Worm (Caenorhabditis elegans) whole organism, L1 larva: ENCODE measurements around the gene magu-2.
"Not testable (repeated sequence)": the region's sequence is repeated elsewhere in the genome, so short reads cannot be mapped to it uniquely, and the experiment has no call there.

Experiments used
- C04F5.9 ChIP-seq: sonication (generic microtip); optimal IDR thresholded peaks from 2 replicates; lab custom pipeline; 2016; ENCODE audit warnings: missing genetic modification characterization, missing compliant biosample characterization
- C34B4.2 ChIP-seq: sonication (generic microtip); optimal IDR thresholded peaks from 2 replicates; lab custom pipeline; 2017; ENCODE audit warnings: mild to moderate bottlenecking, missing genetic modification characterization, missing compliant biosample characterization
- aha-1 ChIP-seq: fragments of 150-350 bp; optimal IDR thresholded peaks from 2 replicates; lab custom pipeline; 2014; ENCODE audit warnings: missing biosample characterization, missing genetic modification characterization
- aly-2 ChIP-seq: fragments of 150-350 bp; optimal IDR thresholded peaks from 2 replicates; lab custom pipeline; 2014; ENCODE audit warnings: missing biosample characterization, missing genetic modification characterization
- ceh-63 ChIP-seq: fragments of 200-800 bp; sonication (Bioruptor generic); optimal IDR thresholded peaks from 2 replicates; lab custom pipeline; 2018; ENCODE audit warnings: mild to moderate bottlenecking, missing genetic modification characterization, missing compliant biosample characterization
- ceh-8 ChIP-seq: fragments of 200-800 bp; sonication (Bioruptor generic); optimal IDR thresholded peaks from 2 replicates; lab custom pipeline; 2018; ENCODE audit warnings: mild to moderate bottlenecking, missing genetic modification characterization, moderate library complexity, missing compliant biosample characterization
- ceh-88 ChIP-seq: fragments of 200-800 bp; sonication (Bioruptor generic); IDR thresholded peaks from 2 replicates; pipeline ENCODE4 v1.3.6; 2022; ENCODE audit warnings: missing genetic modification characterization, missing compliant biosample characterization
- ceh-90 ChIP-seq: sonication (generic microtip); optimal IDR thresholded peaks from 2 replicates; lab custom pipeline; 2016; ENCODE audit warnings: missing genetic modification characterization, missing compliant biosample characterization
- ces-1 ChIP-seq: fragments of 150-350 bp; optimal IDR thresholded peaks from 2 replicates; lab custom pipeline; 2014; ENCODE audit warnings: missing biosample characterization, missing genetic modification reagents, missing genetic modification characterization
- efl-1 ChIP-seq, 4 experiments: fragments of 150-350 bp; optimal IDR thresholded peaks in 3 of 4; peaks in 1 of 4; 1 replicate in 1 of 4; 2 replicates in 3 of 4; lab custom pipeline; 2014; ENCODE audit warnings: missing biosample characterization in 2 of 4, missing genetic modification characterization in 2 of 4, missing genetic modification reagents in 2 of 4
- elt-2 ChIP-seq: sonication (generic microtip); optimal IDR thresholded peaks from 2 replicates; lab custom pipeline; 2016; ENCODE audit warnings: missing genetic modification characterization, mild to moderate bottlenecking, inconsistent platforms, missing compliant biosample characterization, missing genetic modification reagents
- fkh-10 ChIP-seq: sonication (generic microtip); optimal IDR thresholded peaks from 2 replicates; lab custom pipeline; 2017; ENCODE audit warnings: missing biosample characterization, missing genetic modification reagents, missing genetic modification characterization
- fkh-8 ChIP-seq: sonication (generic microtip); optimal IDR thresholded peaks from 2 replicates; lab custom pipeline; 2016; ENCODE audit warnings: mild to moderate bottlenecking, missing genetic modification characterization, missing compliant biosample characterization
- fos-1 ChIP-seq: fragments of 150-350 bp; optimal IDR thresholded peaks from 2 replicates; lab custom pipeline; 2014; ENCODE audit warnings: missing biosample characterization, missing genetic modification characterization
- irx-1 ChIP-seq: sonication (generic microtip); optimal IDR thresholded peaks from 2 replicates; lab custom pipeline; 2016; ENCODE audit warnings: missing genetic modification characterization, missing compliant biosample characterization
- jun-1 ChIP-seq: fragments of 150-350 bp; optimal IDR thresholded peaks from 2 replicates; lab custom pipeline; 2014; ENCODE audit warnings: missing biosample characterization, missing genetic modification reagents, missing genetic modification characterization
- lin-13 ChIP-seq: fragments of 150-350 bp; optimal IDR thresholded peaks from 2 replicates; lab custom pipeline; 2014; ENCODE audit warnings: missing biosample characterization, missing genetic modification reagents, missing genetic modification characterization
- lin-14 ChIP-seq: fragments of 200-800 bp; sonication (Bioruptor generic); optimal IDR thresholded peaks from 2 replicates; lab custom pipeline; 2018; ENCODE audit warnings: mild to moderate bottlenecking, missing genetic modification characterization, moderate library complexity, missing compliant biosample characterization
- lin-39 ChIP-seq: fragments of 150-350 bp; optimal IDR thresholded peaks from 2 replicates; lab custom pipeline; 2014; ENCODE audit warnings: missing biosample characterization, missing genetic modification reagents, missing genetic modification characterization
- lsy-2 ChIP-seq, 2 experiments: fragments of 150-350 bp; optimal IDR thresholded peaks; 2 replicates each; lab custom pipeline; 2014; ENCODE audit warnings: missing biosample characterization in 2 of 2, missing genetic modification characterization in 2 of 2
- mep-1 ChIP-seq: fragments of 150-350 bp; optimal IDR thresholded peaks from 2 replicates; lab custom pipeline; 2014; ENCODE audit warnings: missing biosample characterization, missing genetic modification characterization
- nhr-11 ChIP-seq: fragments of 150-350 bp; optimal IDR thresholded peaks from 2 replicates; lab custom pipeline; 2014; ENCODE audit warnings: missing biosample characterization, missing genetic modification characterization
- nhr-19 ChIP-seq: fragments of 200-800 bp; sonication (Bioruptor generic); conservative IDR thresholded peaks from 2 replicates; pipeline ENCODE4 v1.3.6; 2022; ENCODE audit warnings: missing genetic modification characterization, missing compliant biosample characterization
- nhr-20 ChIP-seq: sonication (generic microtip); optimal IDR thresholded peaks from 2 replicates; lab custom pipeline; 2016; ENCODE audit warnings: mild to moderate bottlenecking, missing genetic modification characterization, missing compliant biosample characterization
- nhr-47 ChIP-seq: sonication (generic microtip); optimal IDR thresholded peaks from 2 replicates; lab custom pipeline; 2016; ENCODE audit warnings: mild to moderate bottlenecking, missing genetic modification characterization, moderate library complexity, missing compliant biosample characterization
- nhr-71 ChIP-seq: sonication (generic microtip); optimal IDR thresholded peaks from 2 replicates; lab custom pipeline; 2016; ENCODE audit warnings: mild to moderate bottlenecking, missing genetic modification characterization, moderate library complexity, missing compliant biosample characterization
- rnt-1 ChIP-seq: sonication (generic microtip); optimal IDR thresholded peaks from 2 replicates; lab custom pipeline; 2016; ENCODE audit warnings: mild to moderate bottlenecking, missing genetic modification characterization, moderate library complexity, missing compliant biosample characterization
- snu-23 ChIP-seq: sonication (generic microtip); optimal IDR thresholded peaks from 2 replicates; lab custom pipeline; 2016; ENCODE audit warnings: missing genetic modification characterization, missing compliant biosample characterization
- swsn-7 ChIP-seq: sonication (generic microtip); optimal IDR thresholded peaks from 2 replicates; lab custom pipeline; 2016; ENCODE audit warnings: missing genetic modification characterization, missing compliant biosample characterization
- tbx-2 ChIP-seq: sonication (generic microtip); optimal IDR thresholded peaks from 2 replicates; lab custom pipeline; 2016; ENCODE audit warnings: missing genetic modification characterization, missing compliant biosample characterization
- unc-86 ChIP-seq: sonication (generic microtip); optimal IDR thresholded peaks from 2 replicates; lab custom pipeline; 2016; ENCODE audit warnings: missing genetic modification characterization, missing compliant biosample characterization

The magu-2 gene

ce11 chrV:8800978-8801559, at the start of gene magu-2:
Gene magu-2 (minus strand): TSS chrV:8801028.
- TF ChIP-seq nhr-11 (tag; lab: Kevin White, UChicago) = no peak
- TF ChIP-seq ceh-8 (GFP tag; lab: Kevin White, UChicago) = no peak
- no peak for TF ChIP-seq aly-2 (tag; lab: Kevin White, UChicago)
- no peak for TF ChIP-seq rnt-1
- TF ChIP-seq irx-1 (tag; lab: Kevin White, UChicago) = no peak
- TF ChIP-seq C34B4.2 = no peak
- no peak for TF ChIP-seq nhr-47 (tag; lab: Kevin White, UChicago)
- peak; percentile 55 for TF ChIP-seq lin-14 (GFP tag; lab: Kevin White, UChicago)
- TF ChIP-seq fkh-10 (GFP tag; lab: Kevin White, UChicago) = peak; percentile 84

ce11 chrV:8835311-8835710, 34.5 kb upstream of the magu-2 start, which contains the start of gene F07B7.7:
Gene F07B7.7 (plus strand): TSS chrV:8835611.
- TF ChIP-seq aha-1; C04F5.9 (tag; lab: Kevin White, UChicago); jun-1 (tag; lab: Kevin White, UChicago): not testable (repeated sequence)

- not testable (repeated sequence) for TF ChIP-seq fkh-8 (tag; lab: Kevin White, UChicago); aha-1; aly-2 (tag; lab: Kevin White, UChicago)
Observed at ce11 chrV:8819855-8820254, 19.0 kb upstream of the magu-2 start, which contains the start of gene rpm-1. Gene rpm-1 (minus strand): TSS chrV:8819955.

- TF ChIP-seq aly-2 (tag; lab: Kevin White, UChicago) (no peak), lin-13 (no peak), elt-2 (no peak), fkh-8 (tag; lab: Kevin White, UChicago) (no peak), nhr-71 (peak; percentile 40), C34B4.2 (no peak), fos-1 (tag; lab: Kevin White, UChicago) (no peak), ces-1 (GFP tag; lab: Kevin White, UChicago) (peak; percentile 81), ceh-63 (no peak), lin-14 (GFP tag; lab: Kevin White, UChicago) (peak; percentile 78), tbx-2 (tag; lab: Kevin White, UChicago) (peak; percentile 80), nhr-11 (tag; lab: Kevin White, UChicago) (no peak), ceh-88 (no peak)
- TF ChIP-seq, all 84 proteins: peak for 4
Observed at ce11 chrV:8805047-8805446, 4.2 kb upstream of the magu-2 start.

- TF ChIP-seq ceh-90 (tag; lab: Kevin White, UChicago) = no peak
- peak; percentile 66 for TF ChIP-seq nhr-71
- peak; percentile 8 for TF ChIP-seq swsn-7 (tag; lab: Kevin White, UChicago)
- peak; percentile 5 for TF ChIP-seq nhr-11 (tag; lab: Kevin White, UChicago)
- TF ChIP-seq aha-1 = no peak
- peak; percentile 47 for TF ChIP-seq nhr-20 (tag; lab: Kevin White, UChicago)
- peak; percentile 27 for TF ChIP-seq snu-23 (GFP tag; lab: Kevin White, UChicago)
- no peak for TF ChIP-seq nhr-47 (tag; lab: Kevin White, UChicago)
- TF ChIP-seq efl-1 (optimal IDR thresholded peaks at IDR 0.05; lab: Kevin White, UChicago) = peak in 1 of 2 experiments; percentile 3
- no peak for TF ChIP-seq efl-1 (GFP tag; optimal IDR thresholded peaks at IDR 0.05 in 1 of 2; lab: Kevin White, UChicago)
- TF ChIP-seq lsy-2 (tag; optimal IDR thresholded peaks at IDR 0.05; lab: Kevin White, UChicago) = peak in 1 of 2 experiments; percentile 8
- peak; percentile 89 for TF ChIP-seq lin-14 (GFP tag; lab: Kevin White, UChicago)
- TF ChIP-seq nhr-19 (GFP tag; lab: Robert Waterston, UW) = peak; percentile 47
- no peak for TF ChIP-seq unc-86
- TF ChIP-seq mep-1 = no peak
- TF ChIP-seq rnt-1 = peak; percentile 56
- TF ChIP-seq lin-39 (tag; lab: Kevin White, UChicago) = peak; percentile 25
Observed at ce11 chrV:8802252-8802651, 1.4 kb upstream of the magu-2 start.
